Worm (Caenorhabditis elegans) whole organism, late embryonic: ENCODE data around the gene prde-1.

Experiments
- ceh-2 ChIP-seq: sonication (generic microtip); optimal IDR thresholded peaks from 2 replicates; lab custom pipeline; 2016; ENCODE audit warnings: missing genotype, missing genetic modification characterization, missing compliant biosample characterization
- ceh-48 ChIP-seq: sonication (generic microtip); optimal IDR thresholded peaks from 2 replicates; lab custom pipeline; 2016; ENCODE audit warnings: missing genetic modification characterization, inconsistent platforms, missing compliant biosample characterization
- nhr-11 ChIP-seq: fragments of 150-350 bp; optimal IDR thresholded peaks from 2 replicates; lab custom pipeline; 2014; ENCODE audit warnings: missing biosample characterization, missing genetic modification characterization
- pqm-1 ChIP-seq: sonication (generic microtip); optimal IDR thresholded peaks from 2 replicates; lab custom pipeline; 2016; ENCODE audit warnings: missing genetic modification characterization, missing compliant biosample characterization
- sox-2 ChIP-seq: fragments of 200-800 bp; sonication (Bioruptor generic); IDR thresholded peaks from 2 replicates; pipeline ENCODE4 v1.3.6; 2022; ENCODE audit warnings: missing genetic modification reagents, missing genetic modification characterization, missing compliant biosample characterization

DNA sequence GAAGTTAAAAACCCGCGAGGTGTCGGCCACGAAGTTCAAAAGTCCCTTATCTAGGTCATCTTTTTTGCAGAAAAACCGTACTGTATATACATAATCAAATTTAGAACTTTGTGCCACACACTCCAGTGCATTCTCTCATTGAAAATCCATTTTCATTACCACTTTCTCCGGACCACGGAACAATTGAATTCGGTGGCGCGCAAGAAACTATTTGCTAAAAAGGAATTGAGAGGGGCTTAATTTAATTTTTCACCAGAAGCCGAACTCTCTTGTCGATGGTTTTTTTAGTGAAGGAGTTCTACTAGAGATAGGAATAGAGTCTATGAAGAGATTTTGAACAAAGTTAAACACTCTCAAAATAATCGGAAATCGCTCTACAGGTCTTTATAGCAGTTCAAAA, 18.2 kb upstream of the prde-1 start:
- TF ChIP-seq pqm-1 (tag; lab: Kevin White, UChicago) (no peak), sox-2 (GFP tag; lab: Robert Waterston, UW) (no peak), nhr-11 (tag; lab: Kevin White, UChicago) (no peak), ceh-48 (tag; lab: Kevin White, UChicago) (no peak), ceh-2 (tag; lab: Kevin White, UChicago) (no peak)
